Worm (Caenorhabditis elegans) whole organism, L1 larva: ENCODE measurements around the gene srd-74.
A peak's percentile ranks its signal among the peaks of the same experiment; 100 is the strongest.

ENCODE experiments used
- C16A3.4 ChIP-seq: fragments of 150-350 bp; optimal IDR thresholded peaks from 2 replicates; lab custom pipeline; 2014; ENCODE audit warnings: missing biosample characterization, missing genetic modification characterization
- F16B12.6 ChIP-seq: fragments of 150-350 bp; optimal IDR thresholded peaks from 2 replicates; lab custom pipeline; 2014; ENCODE audit warnings: missing biosample characterization, missing genetic modification characterization
- Y116A8C.19 ChIP-seq: sonication (generic microtip); optimal IDR thresholded peaks from 2 replicates; lab custom pipeline; 2016; ENCODE audit warnings: missing compliant biosample characterization, missing genetic modification characterization, borderline replicate concordance
- aha-1 ChIP-seq: fragments of 150-350 bp; optimal IDR thresholded peaks from 2 replicates; lab custom pipeline; 2014; ENCODE audit warnings: missing biosample characterization, missing genetic modification characterization
- alr-1 ChIP-seq: fragments of 200-800 bp; sonication (Bioruptor generic); optimal IDR thresholded peaks from 2 replicates; lab custom pipeline; 2018; ENCODE audit warnings: borderline replicate concordance, mild to moderate bottlenecking, missing genetic modification characterization, missing compliant biosample characterization
- ama-1 ChIP-seq: fragments of 150-350 bp; optimal IDR thresholded peaks from 2 replicates; lab custom pipeline; 2014
- blmp-1 ChIP-seq: fragments of 150-350 bp; optimal IDR thresholded peaks from 2 replicates; lab custom pipeline; 2014; ENCODE audit warnings: missing biosample characterization, missing genetic modification characterization
- ceh-82 ChIP-seq, 3 experiments: fragments of 150-350 bp in 1 of 3; sonication (generic microtip) in 2 of 3; optimal IDR thresholded peaks; 2 replicates each; lab custom pipeline; 2014 to 2017; ENCODE audit warnings: missing biosample characterization in 3 of 3, missing genetic modification characterization in 3 of 3
- ces-1 ChIP-seq: fragments of 150-350 bp; optimal IDR thresholded peaks from 2 replicates; lab custom pipeline; 2014; ENCODE audit warnings: missing biosample characterization, missing genetic modification reagents, missing genetic modification characterization
- efl-1 ChIP-seq, 4 experiments: fragments of 150-350 bp; optimal IDR thresholded peaks in 3 of 4; peaks in 1 of 4; 1 replicate in 1 of 4; 2 replicates in 3 of 4; lab custom pipeline; 2014; ENCODE audit warnings: missing biosample characterization in 2 of 4, missing genetic modification characterization in 2 of 4, missing genetic modification reagents in 2 of 4
- elt-2 ChIP-seq: sonication (generic microtip); optimal IDR thresholded peaks from 2 replicates; lab custom pipeline; 2016; ENCODE audit warnings: missing genetic modification characterization, mild to moderate bottlenecking, inconsistent platforms, missing compliant biosample characterization, missing genetic modification reagents
- ets-5 ChIP-seq: fragments of 200-800 bp; sonication (Bioruptor generic); IDR thresholded peaks from 2 replicates; pipeline ENCODE4 v1.3.6; 2022; ENCODE audit warnings: missing genetic modification characterization, missing compliant biosample characterization
- fkh-10 ChIP-seq: sonication (generic microtip); optimal IDR thresholded peaks from 2 replicates; lab custom pipeline; 2017; ENCODE audit warnings: missing biosample characterization, missing genetic modification reagents, missing genetic modification characterization
- fkh-8 ChIP-seq: sonication (generic microtip); optimal IDR thresholded peaks from 2 replicates; lab custom pipeline; 2016; ENCODE audit warnings: mild to moderate bottlenecking, missing genetic modification characterization, missing compliant biosample characterization
- hlh-17 ChIP-seq: fragments of 200-800 bp; sonication (Bioruptor generic); optimal IDR thresholded peaks from 2 replicates; lab custom pipeline; 2018; ENCODE audit warnings: missing genetic modification characterization, mild to moderate bottlenecking, missing compliant biosample characterization, moderate library complexity, borderline replicate concordance
- hpl-2 ChIP-seq: fragments of 150-350 bp; optimal IDR thresholded peaks from 2 replicates; lab custom pipeline; 2014; ENCODE audit warnings: missing biosample characterization, missing genetic modification reagents, missing genetic modification characterization
- irx-1 ChIP-seq: sonication (generic microtip); optimal IDR thresholded peaks from 2 replicates; lab custom pipeline; 2016; ENCODE audit warnings: missing genetic modification characterization, missing compliant biosample characterization
- lin-13 ChIP-seq: fragments of 150-350 bp; optimal IDR thresholded peaks from 2 replicates; lab custom pipeline; 2014; ENCODE audit warnings: missing biosample characterization, missing genetic modification reagents, missing genetic modification characterization
- lin-14 ChIP-seq: fragments of 200-800 bp; sonication (Bioruptor generic); optimal IDR thresholded peaks from 2 replicates; lab custom pipeline; 2018; ENCODE audit warnings: mild to moderate bottlenecking, missing genetic modification characterization, moderate library complexity, missing compliant biosample characterization
- lin-15B ChIP-seq: fragments of 150-350 bp; sonication (generic microtip); optimal IDR thresholded peaks from 3 replicates; lab custom pipeline; 2014; ENCODE audit warnings: missing biosample characterization, missing genetic modification characterization
- lin-35 ChIP-seq, 2 experiments: fragments of 150-350 bp; optimal IDR thresholded peaks; 2 replicates each; lab custom pipeline; 2014; ENCODE audit warnings: missing biosample characterization in 2 of 2, missing genetic modification characterization in 2 of 2, missing genetic modification reagents in 2 of 2
- lir-3 ChIP-seq: sonication (generic microtip); optimal IDR thresholded peaks from 2 replicates; lab custom pipeline; 2016; ENCODE audit warnings: mild to moderate bottlenecking, missing genetic modification characterization, moderate library complexity, missing compliant biosample characterization; ENCODE audit not compliant: poor library complexity
- lsy-2 ChIP-seq, 2 experiments: fragments of 150-350 bp; optimal IDR thresholded peaks; 2 replicates each; lab custom pipeline; 2014; ENCODE audit warnings: missing biosample characterization in 2 of 2, missing genetic modification characterization in 2 of 2
- mab-9 ChIP-seq: fragments of 200-800 bp; sonication (Bioruptor generic); IDR thresholded peaks from 2 replicates; pipeline ENCODE4 v1.3.6; 2022; ENCODE audit warnings: missing genetic modification reagents, missing genetic modification characterization, missing compliant biosample characterization
- mep-1 ChIP-seq: fragments of 150-350 bp; optimal IDR thresholded peaks from 2 replicates; lab custom pipeline; 2014; ENCODE audit warnings: missing biosample characterization, missing genetic modification characterization
- nhr-11 ChIP-seq: fragments of 150-350 bp; optimal IDR thresholded peaks from 2 replicates; lab custom pipeline; 2014; ENCODE audit warnings: missing biosample characterization, missing genetic modification characterization
- nhr-12 ChIP-seq: sonication (generic microtip); optimal IDR thresholded peaks from 2 replicates; lab custom pipeline; 2017; ENCODE audit warnings: missing biosample characterization, missing genetic modification characterization
- nhr-19 ChIP-seq: fragments of 200-800 bp; sonication (Bioruptor generic); conservative IDR thresholded peaks from 2 replicates; pipeline ENCODE4 v1.3.6; 2022; ENCODE audit warnings: missing genetic modification characterization, missing compliant biosample characterization
- nhr-28 ChIP-seq: fragments of 150-350 bp; optimal IDR thresholded peaks from 2 replicates; lab custom pipeline; 2014; ENCODE audit warnings: missing biosample characterization, missing genetic modification characterization
- nhr-71 ChIP-seq: sonication (generic microtip); optimal IDR thresholded peaks from 2 replicates; lab custom pipeline; 2016; ENCODE audit warnings: mild to moderate bottlenecking, missing genetic modification characterization, moderate library complexity, missing compliant biosample characterization
- nhr-76 ChIP-seq: sonication (generic microtip); optimal IDR thresholded peaks from 2 replicates; lab custom pipeline; 2017; ENCODE audit warnings: missing biosample characterization, missing genetic modification characterization
- nhr-84 ChIP-seq: sonication (generic microtip); optimal IDR thresholded peaks from 2 replicates; lab custom pipeline; 2017; ENCODE audit warnings: missing biosample characterization, missing genetic modification characterization
- nhr-90 ChIP-seq: sonication (generic microtip); optimal IDR thresholded peaks from 2 replicates; lab custom pipeline; 2016; ENCODE audit warnings: mild to moderate bottlenecking, missing genetic modification characterization, missing compliant biosample characterization; ENCODE audit not compliant: poor library complexity
- pag-3 ChIP-seq: sonication (generic microtip); optimal IDR thresholded peaks from 2 replicates; lab custom pipeline; 2017; ENCODE audit warnings: missing genetic modification characterization, mild to moderate bottlenecking, missing compliant biosample characterization, antibody characterized with exemption, borderline replicate concordance; ENCODE audit not compliant: insufficient read depth
- pax-3 ChIP-seq: fragments of 200-800 bp; sonication (Bioruptor generic); optimal IDR thresholded peaks from 2 replicates; lab custom pipeline; 2018; ENCODE audit warnings: mild to moderate bottlenecking, missing genetic modification characterization, moderate library complexity, missing compliant biosample characterization
- skn-1 ChIP-seq: fragments of 150-350 bp; optimal IDR thresholded peaks from 2 replicates; lab custom pipeline; 2014; ENCODE audit warnings: missing biosample characterization, missing genetic modification characterization
- snpc-4 ChIP-seq: fragments of 150-350 bp; optimal IDR thresholded peaks from 2 replicates; lab custom pipeline; 2014; ENCODE audit warnings: missing biosample characterization, missing genetic modification characterization
- sup-37 ChIP-seq: fragments of 200-800 bp; sonication (Bioruptor generic); optimal IDR thresholded peaks from 2 replicates; lab custom pipeline; 2018; ENCODE audit warnings: mild to moderate bottlenecking, missing genetic modification characterization, missing compliant biosample characterization
- tlp-1 ChIP-seq: fragments of 150-350 bp; optimal IDR thresholded peaks from 2 replicates; lab custom pipeline; 2014; ENCODE audit warnings: missing biosample characterization, missing genetic modification characterization
- unc-130 ChIP-seq: fragments of 150-350 bp; optimal IDR thresholded peaks from 2 replicates; lab custom pipeline; 2017; ENCODE audit warnings: missing biosample characterization, missing genetic modification characterization, inconsistent platforms
- unc-30 ChIP-seq: sonication (generic microtip); optimal IDR thresholded peaks from 2 replicates; lab custom pipeline; 2017; ENCODE audit warnings: missing biosample characterization, missing genetic modification characterization
- unc-86 ChIP-seq: sonication (generic microtip); optimal IDR thresholded peaks from 2 replicates; lab custom pipeline; 2016; ENCODE audit warnings: missing genetic modification characterization, missing compliant biosample characterization
- unc-98 ChIP-seq: fragments of 200-800 bp; sonication (Bioruptor generic); IDR thresholded peaks from 2 replicates; pipeline ENCODE4 v1.3.6; 2022; ENCODE audit warnings: missing genetic modification characterization, missing compliant biosample characterization
- vab-15 ChIP-seq: sonication (generic microtip); optimal IDR thresholded peaks from 2 replicates; lab custom pipeline; 2017; ENCODE audit warnings: missing genotype, mild to moderate bottlenecking, missing genetic modification characterization, missing compliant biosample characterization
- zag-1 ChIP-seq: fragments of 150-350 bp; optimal IDR thresholded peaks from 2 replicates; lab custom pipeline; 2014; ENCODE audit warnings: missing biosample characterization, missing genetic modification characterization

Gene srd-74

ce11 chrIII:11823260-11823659 lies 41.4 kb downstream of the srd-74 start, which contains the start of gene C18D11.3 (continued):
- no peak for TF ChIP-seq hlh-17 (GFP tag; lab: Kevin White, UChicago)

ce11 chrIII:11824088-11824487 lies 42.2 kb downstream of the srd-74 start:
- no peak for TF ChIP-seq ces-1
- no peak for TF ChIP-seq lin-35 (GFP tag; optimal IDR thresholded peaks at IDR 0.05; lab: Kevin White, UChicago)
- TF ChIP-seq C16A3.4 (tag; lab: Kevin White, UChicago) = no peak
- no peak for TF ChIP-seq ama-1
- TF ChIP-seq fkh-8 = no peak
- TF ChIP-seq efl-1 (optimal IDR thresholded peaks at IDR 0.05; lab: Kevin White, UChicago) = no peak
- TF ChIP-seq efl-1 (GFP tag; optimal IDR thresholded peaks at IDR 0.05 in 1 of 2; lab: Kevin White, UChicago) = no peak
- no peak for TF ChIP-seq pax-3 (tag; lab: Kevin White, UChicago)
- TF ChIP-seq mep-1 (tag; lab: Kevin White, UChicago) = no peak
- TF ChIP-seq lin-14 (GFP tag; lab: Kevin White, UChicago) = no peak
- no peak for TF ChIP-seq Y116A8C.19 (tag; lab: Kevin White, UChicago)
- no peak for TF ChIP-seq F16B12.6 (tag; lab: Kevin White, UChicago)

DNA sequence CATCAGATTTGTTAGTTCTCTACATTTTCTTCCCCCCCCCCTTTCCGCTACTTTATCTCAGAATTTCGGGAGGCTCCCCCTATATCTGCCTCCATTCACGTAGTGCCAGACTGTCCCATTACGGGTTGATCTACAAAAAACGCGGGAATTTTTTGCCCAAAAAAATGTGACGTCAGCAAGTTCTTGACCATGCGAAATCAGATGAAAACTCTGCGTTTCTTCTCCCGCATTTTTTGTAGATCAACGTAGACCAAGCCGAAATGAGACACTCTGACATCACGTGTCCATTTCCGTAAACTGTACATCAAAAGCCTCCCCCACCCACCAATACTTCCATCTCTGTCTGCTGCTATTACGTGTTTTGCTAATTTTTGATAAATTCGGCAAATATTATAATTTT lies 42.7 kb downstream of the srd-74 start:
- no peak for TF ChIP-seq snpc-4 (tag; lab: Kevin White, UChicago)
- no peak for TF ChIP-seq unc-30 (tag; lab: Kevin White, UChicago)
- no peak for TF ChIP-seq lsy-2 (tag; optimal IDR thresholded peaks at IDR 0.05; lab: Kevin White, UChicago)

DNA sequence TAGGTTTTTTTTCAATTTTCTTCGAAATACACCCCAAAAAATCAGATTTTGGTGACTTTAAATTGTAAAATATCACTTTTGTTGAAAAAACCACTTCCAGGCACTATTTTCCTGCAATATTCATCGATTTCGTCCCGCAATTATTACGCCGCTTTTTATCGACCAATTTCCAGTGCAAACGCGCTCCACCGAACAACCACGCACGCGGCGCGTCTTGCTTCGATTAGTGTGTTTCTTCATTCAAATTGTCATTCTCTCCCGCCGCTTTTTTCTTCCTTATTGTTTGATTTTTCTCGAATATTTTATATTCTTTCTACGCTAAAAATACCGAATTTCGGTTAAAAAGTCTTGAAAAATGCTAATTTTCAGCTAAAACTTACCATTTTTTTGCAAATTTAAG lies 43.8 kb downstream of the srd-74 start:
- TF ChIP-seq nhr-76 (tag; lab: Kevin White, UChicago) = no peak
- TF ChIP-seq unc-130 (tag; lab: Kevin White, UChicago) = peak; percentile 84
- peak; percentile 65 for TF ChIP-seq blmp-1 (tag; lab: Kevin White, UChicago)
- TF ChIP-seq mep-1 (tag; lab: Kevin White, UChicago) = peak; percentile 49
- no peak for TF ChIP-seq nhr-28 (tag; lab: Kevin White, UChicago)
- TF ChIP-seq nhr-19 (GFP tag; lab: Robert Waterston, UW) = no peak
- no peak for TF ChIP-seq lir-3 (tag; lab: Kevin White, UChicago)
- no peak for TF ChIP-seq pag-3 (tag; lab: Kevin White, UChicago)
- no peak for TF ChIP-seq pax-3 (tag; lab: Kevin White, UChicago)
- TF ChIP-seq hpl-2 = no peak
- peak; percentile 42 for TF ChIP-seq snpc-4 (tag; lab: Kevin White, UChicago)
- no peak for TF ChIP-seq mab-9
- peak; percentile 16 for TF ChIP-seq nhr-90
- peak; percentile 76 for TF ChIP-seq lin-15B
- peak; percentile 72 for TF ChIP-seq vab-15 (tag; lab: Kevin White, UChicago)
- peak; percentile 52 to 71 for TF ChIP-seq efl-1 (optimal IDR thresholded peaks at IDR 0.05; lab: Kevin White, UChicago)
- peak; percentile 74 to 96 for TF ChIP-seq efl-1 (GFP tag; optimal IDR thresholded peaks at IDR 0.05 in 1 of 2; lab: Kevin White, UChicago)
- TF ChIP-seq unc-98 (GFP tag; lab: Robert Waterston, UW) = no peak; the same call in 1 of the 2 replicates
- peak; percentile 40 for TF ChIP-seq lin-13 (GFP tag; lab: Kevin White, UChicago)
- no peak for TF ChIP-seq irx-1 (tag; lab: Kevin White, UChicago)
- no peak for TF ChIP-seq sup-37
- no peak for TF ChIP-seq nhr-11 (tag; lab: Kevin White, UChicago)
- peak; percentile 78 for TF ChIP-seq lin-14 (GFP tag; lab: Kevin White, UChicago)
- peak; percentile 61 to 90 for TF ChIP-seq lsy-2 (tag; optimal IDR thresholded peaks at IDR 0.05; lab: Kevin White, UChicago)
- no peak for TF ChIP-seq ets-5 (GFP tag; lab: Robert Waterston, UW)
- peak; percentile 86 for TF ChIP-seq skn-1 (tag; lab: Kevin White, UChicago)
- no peak for TF ChIP-seq elt-2
- TF ChIP-seq unc-86 (tag; lab: Kevin White, UChicago) = peak; percentile 6
- peak; percentile 27 to 85 (median 32) for TF ChIP-seq ceh-82 (tag; optimal IDR thresholded peaks at IDR 0.05; lab: Kevin White, UChicago)
- no peak for TF ChIP-seq nhr-84 (tag; lab: Kevin White, UChicago)
- TF ChIP-seq C16A3.4 (tag; lab: Kevin White, UChicago) = peak; percentile 82
- TF ChIP-seq tlp-1 (tag; lab: Kevin White, UChicago) = no peak
- TF ChIP-seq alr-1 (tag; lab: Kevin White, UChicago) = no peak
- peak; percentile 72 to 78 for TF ChIP-seq lin-35 (GFP tag; optimal IDR thresholded peaks at IDR 0.05; lab: Kevin White, UChicago)
- peak; percentile 58 for TF ChIP-seq nhr-71 (tag; lab: Kevin White, UChicago)
- no peak for TF ChIP-seq aha-1 (tag; lab: Kevin White, UChicago)
- TF ChIP-seq zag-1 (tag; lab: Kevin White, UChicago) = no peak
- no peak for TF ChIP-seq fkh-10
- no peak for TF ChIP-seq nhr-12 (tag; lab: Kevin White, UChicago)
